Fruit fly (Drosophila melanogaster): ENCODE measurements around the gene Mps1.

Mps1 gene

dm6 chr3R:17704538-17704854, 33.4 kb downstream of the Mps1 start:
- no peak for TF ChIP-seq usp (GFP tag; optimal IDR thresholded peaks at IDR 0.05)
- TF ChIP-seq EcR (GFP tag; optimal IDR thresholded peaks at IDR 0.05), result no peak
- TF ChIP-seq Dll (optimal IDR thresholded peaks at IDR 0.05), result peak; percentile 52

dm6 chr3R:17705140-17705539, 34.1 kb downstream of the Mps1 start:
- TF ChIP-seq Dll (optimal IDR thresholded peaks at IDR 0.05), result no peak
- no peak for TF ChIP-seq EcR (GFP tag; optimal IDR thresholded peaks at IDR 0.05)
- TF ChIP-seq CG8478 (optimal IDR thresholded peaks at IDR 0.05), result no peak
- TF ChIP-seq pan (optimal IDR thresholded peaks at IDR 0.05), result no peak
- no peak for TF ChIP-seq usp (GFP tag; optimal IDR thresholded peaks at IDR 0.05)
- TF ChIP-seq psq (optimal IDR thresholded peaks at IDR 0.05), result no peak

dm6 chr3R:17705899-17706831, 35.1 kb downstream of the Mps1 start:
- TF ChIP-seq EcR (GFP tag; optimal IDR thresholded peaks at IDR 0.05) (no peak), Dll (optimal IDR thresholded peaks at IDR 0.05) (no peak), usp (GFP tag; optimal IDR thresholded peaks at IDR 0.05) (no peak), CG8478 (optimal IDR thresholded peaks at IDR 0.05) (no peak), psq (optimal IDR thresholded peaks at IDR 0.05) (no peak), pan (optimal IDR thresholded peaks at IDR 0.05) (no peak)

dm6 chr3R:17706971-17707406, 35.9 kb downstream of the Mps1 start:
- TF ChIP-seq EcR (GFP tag; optimal IDR thresholded peaks at IDR 0.05) (no peak), Dll (optimal IDR thresholded peaks at IDR 0.05) (no peak), usp (GFP tag; optimal IDR thresholded peaks at IDR 0.05) (no peak), CG8478 (optimal IDR thresholded peaks at IDR 0.05) (no peak), psq (optimal IDR thresholded peaks at IDR 0.05) (no peak), pan (optimal IDR thresholded peaks at IDR 0.05) (no peak)

dm6 chr3R:17707799-17708198, 36.7 kb downstream of the Mps1 start:
- no peak for TF ChIP-seq EcR (GFP tag; optimal IDR thresholded peaks at IDR 0.05)
- no peak for TF ChIP-seq pan (optimal IDR thresholded peaks at IDR 0.05)
- TF ChIP-seq usp (GFP tag; optimal IDR thresholded peaks at IDR 0.05), result no peak
- no peak for TF ChIP-seq psq (optimal IDR thresholded peaks at IDR 0.05)
- TF ChIP-seq Dll (optimal IDR thresholded peaks at IDR 0.05), result no peak
- no peak for TF ChIP-seq CG8478 (optimal IDR thresholded peaks at IDR 0.05)

dm6 chr3R:17708778-17709476, 37.9 kb downstream of the Mps1 start:
- TF ChIP-seq EcR (GFP tag; optimal IDR thresholded peaks at IDR 0.05), result no peak
- TF ChIP-seq usp (GFP tag; optimal IDR thresholded peaks at IDR 0.05), result no peak
- TF ChIP-seq CG8478 (optimal IDR thresholded peaks at IDR 0.05), result no peak
- no peak for TF ChIP-seq pan (optimal IDR thresholded peaks at IDR 0.05)
- no peak for TF ChIP-seq psq (optimal IDR thresholded peaks at IDR 0.05)
- TF ChIP-seq Dll (optimal IDR thresholded peaks at IDR 0.05), result no peak

dm6 chr3R:17709623-17710145, 38.6 kb downstream of the Mps1 start:
- TF ChIP-seq EcR (GFP tag; optimal IDR thresholded peaks at IDR 0.05) (no peak), psq (optimal IDR thresholded peaks at IDR 0.05) (no peak), CG8478 (optimal IDR thresholded peaks at IDR 0.05) (no peak), pan (optimal IDR thresholded peaks at IDR 0.05) (no peak), Dll (optimal IDR thresholded peaks at IDR 0.05) (no peak), usp (GFP tag; optimal IDR thresholded peaks at IDR 0.05) (no peak)

dm6 chr3R:17710418-17710817, 39.3 kb downstream of the Mps1 start:
- TF ChIP-seq pan (optimal IDR thresholded peaks at IDR 0.05) (no peak), usp (GFP tag; optimal IDR thresholded peaks at IDR 0.05) (no peak), CG8478 (optimal IDR thresholded peaks at IDR 0.05) (no peak), psq (optimal IDR thresholded peaks at IDR 0.05) (no peak), EcR (GFP tag; optimal IDR thresholded peaks at IDR 0.05) (no peak), Dll (optimal IDR thresholded peaks at IDR 0.05) (no peak)

- TF ChIP-seq Dll (optimal IDR thresholded peaks at IDR 0.05) (peak; percentile 48), usp (GFP tag; optimal IDR thresholded peaks at IDR 0.05) (no peak)
Observed at dm6 chr3R:17710900-17711645, 40.0 kb downstream of the Mps1 start.

- TF ChIP-seq psq (optimal IDR thresholded peaks at IDR 0.05) (no peak), Dll (optimal IDR thresholded peaks at IDR 0.05) (no peak), usp (GFP tag; optimal IDR thresholded peaks at IDR 0.05) (no peak), CG8478 (optimal IDR thresholded peaks at IDR 0.05) (no peak), pan (optimal IDR thresholded peaks at IDR 0.05) (no peak), EcR (GFP tag; optimal IDR thresholded peaks at IDR 0.05) (no peak)
Observed at dm6 chr3R:17711646-17711975, 40.5 kb downstream of the Mps1 start.

- no peak for TF ChIP-seq CG8478 (optimal IDR thresholded peaks at IDR 0.05)
- TF ChIP-seq EcR (GFP tag; optimal IDR thresholded peaks at IDR 0.05), result no peak
- no peak for TF ChIP-seq psq (optimal IDR thresholded peaks at IDR 0.05)
- TF ChIP-seq Dll (optimal IDR thresholded peaks at IDR 0.05), result no peak
- no peak for TF ChIP-seq usp (GFP tag; optimal IDR thresholded peaks at IDR 0.05)
- no peak for TF ChIP-seq pan (optimal IDR thresholded peaks at IDR 0.05)
Observed at dm6 chr3R:17712623-17713521, 41.8 kb downstream of the Mps1 start.

All from whole organism.